Worm (Caenorhabditis elegans) whole organism, early embryonic: ENCODE results near the gene srg-33.

Experiments used
- B0310.2 ChIP-seq: sonication (generic microtip); optimal IDR thresholded peaks from 2 replicates; lab custom pipeline; 2016; ENCODE audit warnings: mild to moderate bottlenecking, missing genetic modification characterization, missing compliant biosample characterization
- aly-1 ChIP-seq: sonication (generic microtip); optimal IDR thresholded peaks from 2 replicates; lab custom pipeline; 2016; ENCODE audit warnings: missing genetic modification characterization, missing compliant biosample characterization
- ama-1 ChIP-seq: fragments of 150-350 bp; optimal IDR thresholded peaks from 2 replicates; lab custom pipeline; 2014
- ets-7 ChIP-seq: sonication (generic microtip); optimal IDR thresholded peaks from 2 replicates; lab custom pipeline; 2016; ENCODE audit warnings: missing genotype, missing genetic modification characterization, missing compliant biosample characterization
- flt-1 ChIP-seq: fragments of 200-800 bp; sonication (Bioruptor generic); IDR thresholded peaks from 2 replicates; pipeline ENCODE4 v1.3.6; 2022; ENCODE audit warnings: missing genetic modification characterization, missing compliant biosample characterization
- hnd-1 ChIP-seq: sonication (generic microtip); optimal IDR thresholded peaks from 2 replicates; lab custom pipeline; 2016; ENCODE audit warnings: missing genetic modification characterization, missing compliant biosample characterization
- pes-1 ChIP-seq: fragments of 200-800 bp; sonication (Bioruptor generic); IDR thresholded peaks from 2 replicates; pipeline ENCODE4 v1.3.6; 2022; ENCODE audit warnings: missing genetic modification reagents, missing genetic modification characterization, missing compliant biosample characterization
- scrt-1 ChIP-seq: fragments of 200-800 bp; sonication (Bioruptor generic); IDR thresholded peaks from 2 replicates; pipeline ENCODE4 v1.3.6; 2022; ENCODE audit warnings: missing genetic modification characterization, missing compliant biosample characterization
- sea-1 ChIP-seq: fragments of 200-800 bp; sonication (Bioruptor generic); conservative IDR thresholded peaks from 2 replicates; pipeline ENCODE4 v1.3.6; 2022; ENCODE audit warnings: missing genetic modification characterization, missing compliant biosample characterization
- tbx-37 ChIP-seq: fragments of 200-800 bp; sonication (Bioruptor generic); conservative IDR thresholded peaks from 2 replicates; pipeline ENCODE4 v1.3.6; 2022; ENCODE audit warnings: missing genetic modification reagents, missing genetic modification characterization, missing compliant biosample characterization
- tra-4 ChIP-seq: sonication (generic microtip); optimal IDR thresholded peaks from 2 replicates; lab custom pipeline; 2017; ENCODE audit warnings: missing genetic modification characterization, missing compliant biosample characterization

DNA sequence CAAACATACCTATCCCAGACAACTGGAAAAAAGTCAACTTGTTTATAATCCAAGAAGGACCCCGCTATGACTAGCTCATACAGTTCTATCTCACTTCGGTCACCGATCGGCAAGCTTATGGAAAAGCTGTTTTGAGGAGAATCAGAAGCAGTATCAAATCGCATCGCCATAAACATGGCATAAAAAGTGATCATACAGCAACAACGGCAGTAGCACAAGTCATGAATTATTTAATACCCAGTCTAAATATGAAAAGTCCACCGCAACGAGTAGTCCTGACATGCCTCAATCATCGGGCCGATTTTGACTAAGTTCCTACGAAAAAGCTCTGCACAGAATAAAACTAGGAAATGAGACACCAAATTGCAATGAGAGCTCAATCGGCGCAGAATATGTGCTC is 31.7 kb downstream of the srg-33 start:
- no peak for TF ChIP-seq ama-1 (lab: Kevin White, UChicago)
- no peak for TF ChIP-seq hnd-1 (tag; lab: Kevin White, UChicago)
- no peak for TF ChIP-seq sea-1 (GFP tag; lab: Robert Waterston, UW)
- TF ChIP-seq tra-4 (tag; lab: Kevin White, UChicago), result no peak
- no peak for TF ChIP-seq scrt-1 (GFP tag; lab: Robert Waterston, UW)
- no peak for TF ChIP-seq flt-1 (GFP tag; lab: Robert Waterston, UW)
- no peak for TF ChIP-seq pes-1 (GFP tag; lab: Robert Waterston, UW)
- no peak for TF ChIP-seq tbx-37 (GFP tag; lab: Robert Waterston, UW)
- TF ChIP-seq ets-7 (tag; lab: Kevin White, UChicago), result no peak
- TF ChIP-seq aly-1 (tag; lab: Kevin White, UChicago), result no peak
- TF ChIP-seq B0310.2 (tag; lab: Kevin White, UChicago), result no peak
